Fruit fly (Drosophila melanogaster) whole organism, embryonic: ENCODE measurements around the gene Dh31.

Source experiments
- B-H2 ChIP-seq: fragments of 200-800 bp; sonication (Bioruptor generic); optimal IDR thresholded peaks from 2 replicates; lab custom pipeline; 2018; ENCODE audit warnings: missing biosample characterization, mild to moderate bottlenecking, missing genetic modification characterization
- Bdp1 ChIP-seq: fragments of 200-800 bp; sonication (Bioruptor generic); optimal IDR thresholded peaks from 3 replicates; lab custom pipeline; 2016; ENCODE audit warnings: missing biosample characterization, missing genetic modification characterization
- Bteb2 ChIP-seq: fragments of 200-800 bp; sonication (Bioruptor generic); optimal IDR thresholded peaks from 2 replicates; lab custom pipeline; 2016; ENCODE audit warnings: missing biosample characterization, missing genetic modification characterization
- CG10274 ChIP-seq: fragments of 200-800 bp; sonication (Bioruptor generic); optimal IDR thresholded peaks from 3 replicates; lab custom pipeline; 2017; ENCODE audit warnings: missing biosample characterization, mild to moderate bottlenecking, missing genetic modification characterization
- CG11696 ChIP-seq: fragments of 200-800 bp; sonication (Bioruptor generic); IDR thresholded peaks from 2 replicates; pipeline ENCODE4 v1.3.6; 2022; ENCODE audit warnings: missing biosample characterization, missing genetic modification characterization
- CG12236 ChIP-seq: fragments of 200-800 bp; sonication (Bioruptor generic); optimal IDR thresholded peaks from 2 replicates; lab custom pipeline; 2016; ENCODE audit warnings: missing biosample characterization, missing genetic modification characterization
- CG17385 ChIP-seq: fragments of 200-800 bp; sonication (Bioruptor generic); optimal IDR thresholded peaks from 3 replicates; lab custom pipeline; 2018; ENCODE audit warnings: missing biosample characterization, mild to moderate bottlenecking, missing genetic modification characterization
- CG17912 ChIP-seq: fragments of 200-800 bp; sonication (Bioruptor generic); optimal IDR thresholded peaks from 2 replicates; lab custom pipeline; 2018; ENCODE audit warnings: missing biosample characterization, mild to moderate bottlenecking, missing genetic modification characterization
- CG1832 ChIP-seq: fragments of 200-800 bp; sonication (Bioruptor generic); optimal IDR thresholded peaks from 2 replicates; lab custom pipeline; 2017; ENCODE audit warnings: missing biosample characterization, mild to moderate bottlenecking, missing genetic modification characterization, inconsistent platforms
- CG3065 ChIP-seq: fragments of 200-800 bp; sonication (Bioruptor generic); optimal IDR thresholded peaks from 2 replicates; lab custom pipeline; 2016; ENCODE audit warnings: missing biosample characterization, missing genetic modification characterization
- CG31365 ChIP-seq: fragments of 200-800 bp; sonication (Bioruptor generic); optimal IDR thresholded peaks from 2 replicates; lab custom pipeline; 2018; ENCODE audit warnings: missing biosample characterization, mild to moderate bottlenecking, missing genetic modification characterization
- CG3407 ChIP-seq: fragments of 200-800 bp; sonication (Bioruptor generic); optimal IDR thresholded peaks from 2 replicates; lab custom pipeline; 2018; ENCODE audit warnings: missing biosample characterization, mild to moderate bottlenecking, missing genetic modification characterization
- CG34376 ChIP-seq: fragments of 200-800 bp; sonication (Bioruptor generic); optimal IDR thresholded peaks from 2 replicates; lab custom pipeline; 2018; ENCODE audit warnings: missing biosample characterization, mild to moderate bottlenecking, missing genetic modification characterization
- CG3726 ChIP-seq: fragments of 200-800 bp; sonication (Bioruptor generic); IDR thresholded peaks from 3 replicates; pipeline ENCODE4, ENCODE4 v1.3.6; 2022; ENCODE audit warnings: missing biosample characterization, missing genetic modification characterization
- CG5180 ChIP-seq: fragments of 200-800 bp; sonication (Bioruptor generic); optimal IDR thresholded peaks from 3 replicates; lab custom pipeline; 2017; ENCODE audit warnings: missing biosample characterization, missing genetic modification characterization, mild to moderate bottlenecking, moderate library complexity, missing genetic modification reagents
- CG6272 ChIP-seq: fragments of 200-800 bp; sonication (Bioruptor generic); IDR thresholded peaks from 2 replicates; pipeline ENCODE4 v1.3.6; 2022; ENCODE audit warnings: missing biosample characterization, missing genetic modification characterization
- CG6683 ChIP-seq: fragments of 200-800 bp; sonication (Bioruptor generic); optimal IDR thresholded peaks from 2 replicates; lab custom pipeline; 2017; ENCODE audit warnings: missing biosample characterization, mild to moderate bottlenecking, missing genetic modification characterization, missing genetic modification reagents
- CG7357 ChIP-seq: fragments of 200-800 bp; sonication (Bioruptor generic); IDR thresholded peaks from 3 replicates; pipeline ENCODE4 v1.3.6; 2022; ENCODE audit warnings: missing biosample characterization, missing genetic modification characterization
- CG8924 ChIP-seq: fragments of 200-800 bp; optimal IDR thresholded peaks from 3 replicates; lab custom pipeline; 2019; ENCODE audit warnings: missing biosample characterization, mild to moderate bottlenecking, missing genetic modification characterization, moderate library complexity
- CG9215 ChIP-seq: fragments of 200-800 bp; sonication (Bioruptor generic); IDR thresholded peaks from 2 replicates; pipeline ENCODE4 v1.3.6; 2022; ENCODE audit warnings: missing biosample characterization, missing genetic modification characterization
- Camta ChIP-seq: fragments of 200-800 bp; sonication (Bioruptor generic); optimal IDR thresholded peaks from 2 replicates; lab custom pipeline; 2016; ENCODE audit warnings: missing biosample characterization, missing genetic modification characterization
- D ChIP-seq, 2 experiments: fragments of 200-800 bp in 1 of 2; fragments of >200 bp in 1 of 2; sonication (Bioruptor generic) in 1 of 2; optimal IDR thresholded peaks; 2 replicates in 1 of 2; 3 replicates in 1 of 2; lab custom pipeline; 2017; ENCODE audit warnings: mild to moderate bottlenecking in 1 of 2, missing biosample characterization in 1 of 2, missing genetic modification characterization in 1 of 2, missing genetic modification reagents in 1 of 2
- Dp ChIP-seq: fragments of 200-800 bp; sonication (Bioruptor generic); optimal IDR thresholded peaks from 2 replicates; lab custom pipeline; 2018; ENCODE audit warnings: missing biosample characterization, mild to moderate bottlenecking, missing genetic modification characterization, moderate library complexity
- ERR ChIP-seq: fragments of 200-800 bp; sonication (Bioruptor generic); optimal IDR thresholded peaks from 2 replicates; lab custom pipeline; 2016; ENCODE audit warnings: missing biosample characterization, missing genetic modification characterization
- Hmr ChIP-seq: fragments of 200-800 bp; sonication (Bioruptor generic); optimal IDR thresholded peaks from 3 replicates; lab custom pipeline; 2017; ENCODE audit warnings: mild to moderate bottlenecking, missing biosample characterization, missing genetic modification reagents, missing genetic modification characterization
- MTF-1 ChIP-seq: fragments of 200-800 bp; sonication (Bioruptor generic); optimal IDR thresholded peaks from 2 replicates; lab custom pipeline; 2018; ENCODE audit warnings: missing biosample characterization, mild to moderate bottlenecking, missing genetic modification characterization, borderline replicate concordance
- Max ChIP-seq: fragments of 200-800 bp; sonication (Bioruptor generic); optimal IDR thresholded peaks from 2 replicates; lab custom pipeline; 2016; ENCODE audit warnings: missing biosample characterization, mild to moderate bottlenecking, missing genetic modification characterization
- Med ChIP-seq: fragments of 200-800 bp; sonication (Bioruptor generic); peaks from one replicate; lab custom pipeline; 2016; ENCODE audit warnings: missing biosample characterization, missing genetic modification characterization, mild to moderate bottlenecking, inconsistent platforms, moderate library complexity
- Ptx1 ChIP-seq: fragments of 200-800 bp; sonication (Bioruptor generic); IDR thresholded peaks from 2 replicates; pipeline ENCODE4 v1.3.6; 2022; ENCODE audit warnings: missing biosample characterization, missing genetic modification characterization
- Side ChIP-seq: fragments of 200-800 bp; sonication (Bioruptor generic); optimal IDR thresholded peaks from 2 replicates; lab custom pipeline; 2016; ENCODE audit warnings: missing biosample characterization, missing genetic modification characterization
- Spps ChIP-seq: fragments of 200-800 bp; sonication (Bioruptor generic); optimal IDR thresholded peaks from 2 replicates; lab custom pipeline; 2018; ENCODE audit warnings: missing biosample characterization, mild to moderate bottlenecking, missing genetic modification characterization
- Trl ChIP-seq, 3 experiments: fragments of >200 bp in 2 of 3; fragments of 200-800 bp in 1 of 3; sonication (Bioruptor generic) in 1 of 3; optimal IDR thresholded peaks; 2 replicates in 1 of 3; 3 replicates in 2 of 3; lab custom pipeline; 2016 to 2017; ENCODE audit warnings: missing biosample characterization in 1 of 3, missing genetic modification characterization in 1 of 3
- YL-1 ChIP-seq: fragments of 200-800 bp; sonication (Bioruptor generic); optimal IDR thresholded peaks from 3 replicates; lab custom pipeline; 2017; ENCODE audit warnings: missing biosample characterization, mild to moderate bottlenecking, missing genetic modification characterization
- ase ChIP-seq: fragments of 200-800 bp; sonication (Bioruptor generic); IDR thresholded peaks from 3 replicates; pipeline ENCODE4 v1.3.6; 2022; ENCODE audit warnings: missing biosample characterization, missing genetic modification characterization
- grau ChIP-seq: fragments of 200-800 bp; optimal IDR thresholded peaks from 3 replicates; lab custom pipeline; 2019; ENCODE audit warnings: missing biosample characterization, mild to moderate bottlenecking, missing genetic modification characterization, moderate library complexity
- jing ChIP-seq: fragments of 200-800 bp; sonication (Bioruptor generic); optimal IDR thresholded peaks from 2 replicates; lab custom pipeline; 2018; ENCODE audit warnings: missing biosample characterization, mild to moderate bottlenecking, missing genetic modification characterization
- nerfin-1 ChIP-seq: fragments of 200-800 bp; sonication (Bioruptor generic); optimal IDR thresholded peaks from 3 replicates; lab custom pipeline; 2019; ENCODE audit warnings: missing biosample characterization, mild to moderate bottlenecking, missing genetic modification characterization, moderate library complexity
- pzg ChIP-seq: fragments of 200-800 bp; sonication (Bioruptor generic); optimal IDR thresholded peaks from 3 replicates; lab custom pipeline; 2018; ENCODE audit warnings: missing biosample characterization, mild to moderate bottlenecking, missing genetic modification characterization, moderate library complexity
- ranshi ChIP-seq: fragments of 200-800 bp; sonication (Bioruptor generic); IDR thresholded peaks from 2 replicates; pipeline ENCODE4 v1.3.6; 2022; ENCODE audit warnings: missing biosample characterization, missing genetic modification characterization
- rib ChIP-seq: fragments of 200-800 bp; sonication (Bioruptor generic); IDR thresholded peaks from 2 replicates; pipeline ENCODE4 v1.3.6; 2022; ENCODE audit warnings: missing biosample characterization, missing genetic modification characterization
- sima ChIP-seq: fragments of 200-800 bp; sonication (Bioruptor generic); optimal IDR thresholded peaks from 2 replicates; lab custom pipeline; 2016; ENCODE audit warnings: missing biosample characterization, missing genetic modification characterization
- sisA ChIP-seq: fragments of 200-800 bp; sonication (Bioruptor generic); IDR thresholded peaks from 2 replicates; pipeline ENCODE4 v1.3.6; 2022; ENCODE audit warnings: missing biosample characterization, missing genetic modification characterization
- slbo ChIP-seq: fragments of 200-800 bp; sonication (Bioruptor generic); IDR thresholded peaks from 2 replicates; pipeline ENCODE4 v1.3.6; 2022; ENCODE audit warnings: missing biosample characterization, missing genetic modification characterization
- usp ChIP-seq: fragments of >200 bp; optimal IDR thresholded peaks from 2 replicates; lab custom pipeline; 2017; ENCODE audit warnings: missing biosample characterization, missing genetic modification characterization
- zen ChIP-seq: fragments of 200-800 bp; sonication (Bioruptor generic); optimal IDR thresholded peaks from 3 replicates; lab custom pipeline; 2018; ENCODE audit warnings: missing biosample characterization, mild to moderate bottlenecking, missing genetic modification characterization, moderate library complexity

Dh31 gene

DNA sequence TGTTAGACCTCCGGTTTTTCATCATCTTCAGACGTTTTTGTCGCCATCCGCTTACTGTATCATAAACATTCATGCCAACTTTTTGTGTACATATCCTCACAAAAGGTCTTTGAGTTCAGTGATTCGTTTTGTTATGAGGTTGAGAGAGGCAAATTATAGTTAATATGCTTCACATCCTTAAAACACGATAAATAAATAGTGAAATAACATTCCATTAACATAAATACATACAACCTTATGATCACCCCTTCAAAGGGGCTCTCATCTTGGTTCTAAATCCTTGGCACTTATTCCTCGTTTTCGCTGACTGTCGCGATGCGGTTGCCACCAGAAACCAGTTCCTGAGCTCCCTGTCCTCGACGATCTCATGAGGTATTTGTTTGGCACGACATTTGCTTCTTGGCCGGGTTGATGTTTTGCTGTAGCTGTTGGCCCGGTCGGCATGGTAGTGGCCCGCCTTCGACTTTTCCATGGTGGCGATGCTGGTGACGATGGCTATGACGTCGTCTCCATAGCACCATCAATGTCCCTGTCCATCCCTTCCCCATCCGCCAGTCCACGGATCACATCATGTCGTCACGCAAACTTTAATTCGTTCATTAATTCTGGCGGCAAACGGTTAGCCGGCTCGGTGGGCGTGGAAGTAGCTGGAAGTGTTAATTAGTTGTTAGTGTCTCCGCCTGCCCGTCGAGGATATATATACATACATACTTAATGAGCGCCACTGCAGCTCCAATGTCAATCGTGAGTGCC lies 37.5 kb downstream of the Dh31 start:
- TF ChIP-seq CG7357 (GFP tag; lab: Robert Waterston, UW) (no peak), zen (tag; lab: Kevin White, UChicago) (no peak), Bteb2 (GFP tag; lab: Kevin White, UChicago) (no peak), Hmr (GFP tag; lab: Kevin White, UChicago) (no peak), B-H2 (GFP tag; lab: Kevin White, UChicago) (no peak), Med (peak; percentile 35), CG31365 (tag; lab: Kevin White, UChicago) (no peak), ERR (GFP tag; lab: Kevin White, UChicago) (no peak)

DNA sequence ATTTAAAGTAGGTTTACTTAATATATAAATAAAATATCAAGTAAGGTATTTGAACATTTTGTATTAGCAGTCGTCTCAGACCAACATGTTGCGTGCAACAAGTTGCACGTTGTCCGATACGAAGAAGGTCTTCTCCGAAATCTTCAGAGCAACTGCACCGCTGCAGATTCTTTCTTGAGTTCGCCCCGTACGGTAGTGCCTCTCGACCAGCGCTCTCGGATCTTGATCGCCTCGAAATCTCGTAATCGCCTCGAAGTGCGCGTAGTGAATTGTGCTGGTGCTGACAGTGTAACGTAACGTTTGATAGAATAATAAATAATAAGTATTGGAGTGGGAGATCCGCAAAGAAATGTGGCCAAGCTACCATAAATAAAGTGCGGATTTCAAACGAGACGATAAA lies 40.0 kb downstream of the Dh31 start, which contains the start of gene dachs:
Gene dachs, plus strand, starts transcription at position 175 of the 400 bp plus-strand sequence.
- TF ChIP-seq CG17912 (GFP tag; lab: Kevin White, UChicago), result no peak
- TF ChIP-seq CG8924 (tag; lab: Kevin White, UChicago), result no peak
- TF ChIP-seq Med, result no peak
- TF ChIP-seq ase (GFP tag; lab: Robert Waterston, UW), result no peak
- peak; percentile 95 for TF ChIP-seq CG5180
- peak; percentile 28 for TF ChIP-seq grau
- TF ChIP-seq CG3065 (GFP tag; lab: Kevin White, UChicago), result no peak
- no peak for TF ChIP-seq B-H2 (GFP tag; lab: Kevin White, UChicago)
- no peak for TF ChIP-seq CG11696 (GFP tag; lab: Robert Waterston, UW)
- TF ChIP-seq Dp (GFP tag; lab: Kevin White, UChicago), result no peak
- TF ChIP-seq D (optimal IDR thresholded peaks at IDR 0.05; lab: Kevin White, UChicago), result no peak
- TF ChIP-seq D (GFP tag; optimal IDR thresholded peaks at IDR 0.05; lab: Kevin White, UChicago), result no peak
- no peak for TF ChIP-seq CG10274 (GFP tag; lab: Kevin White, UChicago)
- no peak for TF ChIP-seq pzg (GFP tag; lab: Kevin White, UChicago)
- no peak for TF ChIP-seq Camta
- no peak for TF ChIP-seq sima (GFP tag; lab: Kevin White, UChicago)
- TF ChIP-seq CG3407 (GFP tag; lab: Kevin White, UChicago), result no peak
- TF ChIP-seq CG6272, result no peak
- no peak for TF ChIP-seq jing
- TF ChIP-seq, all 482 proteins: peak for 2

DNA sequence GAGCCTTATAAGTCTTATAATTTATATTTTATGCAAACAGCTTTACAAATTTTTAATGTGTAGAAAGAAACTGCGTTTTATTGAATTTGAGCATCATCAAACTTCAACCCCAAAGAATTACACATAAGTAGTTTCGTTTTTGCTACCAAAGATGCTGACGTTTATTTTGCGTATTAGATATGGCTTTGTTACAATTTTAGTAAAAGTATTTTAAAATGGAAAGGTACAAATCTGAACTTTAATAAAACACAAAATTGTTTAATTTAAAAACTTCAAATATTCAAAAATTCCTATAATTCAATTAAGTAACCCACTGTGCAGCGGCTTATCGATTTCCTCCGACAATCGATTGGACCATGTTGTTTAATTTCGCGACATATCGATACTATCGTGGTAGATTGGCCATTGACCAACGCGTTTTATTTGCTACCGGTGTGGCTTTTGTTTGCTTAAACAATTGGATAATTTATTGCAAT lies 42.5 kb downstream of the Dh31 start, which contains the start of gene prg:
Gene prg, plus strand, starts transcription at position 382 of the 476 bp plus-strand sequence.
- TF ChIP-seq nerfin-1 (tag; lab: Kevin White, UChicago) (peak; percentile 7), Side (peak; percentile 65), rib (GFP tag; lab: Robert Waterston, UW) (peak; percentile 56; the same call in 1 of the 2 replicates), Bdp1 (no peak), CG12236 (GFP tag; lab: Kevin White, UChicago) (peak; percentile 43), CG1832 (GFP tag; lab: Kevin White, UChicago) (no peak), sisA (GFP tag; lab: Robert Waterston, UW) (peak; percentile 23; the same call in 1 of the 2 replicates), ranshi (peak; percentile 59), Ptx1 (GFP tag; lab: Robert Waterston, UW) (peak; percentile 63), CG9215 (0 out of 2 replicates have a peak, but pooled peaks have one; percentile 17), CG3726 (GFP tag; lab: Robert Waterston, UW) (no peak), Trl (optimal IDR thresholded peaks at IDR 0.05; lab: Kevin White, UChicago) (no peak), Trl (GFP tag; optimal IDR thresholded peaks at IDR 0.05; lab: Kevin White, UChicago) (peak; percentile 74), YL-1 (peak; percentile 78), MTF-1 (GFP tag; lab: Kevin White, UChicago) (no peak), D (optimal IDR thresholded peaks at IDR 0.05; lab: Kevin White, UChicago) (no peak), D (GFP tag; optimal IDR thresholded peaks at IDR 0.05; lab: Kevin White, UChicago) (peak; percentile 17), usp (GFP tag; lab: Kevin White, UChicago) (no peak), Max (GFP tag; lab: Kevin White, UChicago) (peak; percentile 84), Spps (tag; lab: Kevin White, UChicago) (no peak), CG17385 (GFP tag; lab: Kevin White, UChicago) (peak; percentile 66), CG34376 (peak; percentile 61), CG6683 (no peak), CG7357 (GFP tag; lab: Robert Waterston, UW) (no peak), slbo (peak; percentile 66)
